Worm (Caenorhabditis elegans) whole organism, midembryonic: ENCODE measurements around the gene gcs-1.

Experiments used
- T22C8.4 ChIP-seq: fragments of 200-800 bp; sonication (Bioruptor generic); IDR thresholded peaks from 2 replicates; pipeline ENCODE4 v1.3.6; 2022; ENCODE audit warnings: missing genetic modification characterization, missing compliant biosample characterization
- flt-1 ChIP-seq: fragments of 200-800 bp; sonication (Bioruptor generic); IDR thresholded peaks from 2 replicates; pipeline ENCODE4 v1.3.6; 2022; ENCODE audit warnings: missing genetic modification characterization, missing compliant biosample characterization
- klf-2 ChIP-seq: fragments of 200-800 bp; sonication (Bioruptor generic); conservative IDR thresholded peaks from 2 replicates; pipeline ENCODE4 v1.3.6; 2022; ENCODE audit warnings: missing genetic modification reagents, missing genetic modification characterization, missing compliant biosample characterization
- med-1 ChIP-seq: sonication (generic microtip); optimal IDR thresholded peaks from 2 replicates; lab custom pipeline; 2017; ENCODE audit warnings: missing genetic modification characterization, mild to moderate bottlenecking, missing compliant biosample characterization, antibody characterized with exemption, missing genetic modification reagents; ENCODE audit not compliant: insufficient read depth
- tab-1 ChIP-seq: fragments of 200-800 bp; sonication (Bioruptor generic); IDR thresholded peaks from 2 replicates; pipeline ENCODE4 v1.3.6; 2022; ENCODE audit warnings: missing genetic modification characterization, missing compliant biosample characterization
- ztf-23 ChIP-seq: fragments of 200-800 bp; sonication (Bioruptor generic); IDR thresholded peaks from 2 replicates; pipeline ENCODE4 v1.3.6; 2022; ENCODE audit warnings: missing genetic modification reagents, missing genetic modification characterization, missing compliant biosample characterization
- ztf-29 ChIP-seq: fragments of 200-800 bp; sonication (Bioruptor generic); IDR thresholded peaks from 2 replicates; pipeline ENCODE4 v1.3.6; 2022; ENCODE audit warnings: missing genetic modification reagents, missing genetic modification characterization, missing compliant biosample characterization

ce11 chrII:9028096-9028495, 10.0 kb downstream of the gcs-1 start:
- no peak for TF ChIP-seq klf-2 (GFP tag; lab: Robert Waterston, UW)
- TF ChIP-seq flt-1 (GFP tag; lab: Robert Waterston, UW) = no peak
- no peak for TF ChIP-seq T22C8.4 (GFP tag; lab: Robert Waterston, UW)
- no peak for TF ChIP-seq ztf-29 (GFP tag; lab: Robert Waterston, UW)
- no peak for TF ChIP-seq ztf-23
- no peak for TF ChIP-seq tab-1 (GFP tag; lab: Robert Waterston, UW)
- no peak for TF ChIP-seq med-1 (GFP tag; lab: Kevin White, UChicago)
